Worm (Caenorhabditis elegans): ENCODE data around the gene dcar-1.
A peak's percentile ranks its signal among the peaks of the same experiment; 100 is the strongest.

The dcar-1 gene

ce11 chrV:17888939-17889338, 21.2 kb upstream of the dcar-1 start, which contains the start of gene C06H5.6:
C06H5.6 (minus strand) TSS chrV:17888984.
- TF ChIP-seq daf-16 (GFP tag; optimal IDR thresholded peaks at IDR 0.05) (no peak), daf-16 (tag; optimal IDR thresholded peaks at IDR 0.05) (peak; percentile 37), ceh-82 (tag; optimal IDR thresholded peaks at IDR 0.05) (no peak), gei-8 (GFP tag; optimal IDR thresholded peaks at IDR 0.05) (no peak), nhr-237 (tag; optimal IDR thresholded peaks at IDR 0.05) (no peak), pqm-1 (tag; optimal IDR thresholded peaks at IDR 0.05) (peak; percentile 67), duxl-1 (tag; optimal IDR thresholded peaks at IDR 0.05; ENCODE audit: poor library complexity) (no peak), ceh-28 (tag; optimal IDR thresholded peaks at IDR 0.05) (no peak), spr-1 (tag; optimal IDR thresholded peaks at IDR 0.05) (no peak), zag-1 (tag; optimal IDR thresholded peaks at IDR 0.05) (no peak), php-3 (GFP tag; IDR thresholded peaks at IDR 0.05) (peak; percentile 67), hlh-11 (tag; optimal IDR thresholded peaks at IDR 0.05) (peak; percentile 24), nhr-28 (tag; optimal IDR thresholded peaks at IDR 0.05) (peak; percentile 70), dve-1 (tag; optimal IDR thresholded peaks at IDR 0.05; ENCODE audit: insufficient read depth) (peak; percentile 59), lir-3 (tag; optimal IDR thresholded peaks at IDR 0.05) (no peak), dmd-6 (GFP tag; IDR thresholded peaks at IDR 0.05) (peak; percentile 64), madf-9 (GFP tag; conservative IDR thresholded peaks at IDR 0.05) (no peak)

ce11 chrV:17891317-17891716, 18.8 kb upstream of the dcar-1 start:
- TF ChIP-seq F26F4.8 (GFP tag; conservative IDR thresholded peaks at IDR 0.05) = no peak
- no peak for TF ChIP-seq nhr-102 (tag; optimal IDR thresholded peaks at IDR 0.05)
- no peak for TF ChIP-seq ztf-11 (tag; optimal IDR thresholded peaks at IDR 0.05)
- TF ChIP-seq F37D6.2 (tag; optimal IDR thresholded peaks at IDR 0.05) = no peak
- no peak for TF ChIP-seq skn-1 (tag; optimal IDR thresholded peaks at IDR 0.05)
- no peak for TF ChIP-seq hmg-1.1 (GFP tag; IDR thresholded peaks at IDR 0.05)
- TF ChIP-seq nhr-10 (tag; optimal IDR thresholded peaks at IDR 0.05) = no peak
- no peak for TF ChIP-seq saeg-2 (GFP tag; IDR thresholded peaks at IDR 0.05)
- TF ChIP-seq mep-1 (tag; optimal IDR thresholded peaks at IDR 0.05) = no peak
- no peak for TF ChIP-seq arid-1 (GFP tag; conservative IDR thresholded peaks at IDR 0.05)
- no peak for TF ChIP-seq mdl-1 (tag; optimal IDR thresholded peaks at IDR 0.05)
- TF ChIP-seq nhr-11 (tag; optimal IDR thresholded peaks at IDR 0.05) = no peak
- TF ChIP-seq jun-1 (tag; optimal IDR thresholded peaks at IDR 0.05) = no peak
- no peak for TF ChIP-seq zfp-3 (GFP tag; conservative IDR thresholded peaks at IDR 0.05)
- no peak for TF ChIP-seq dmd-9 (GFP tag; IDR thresholded peaks at IDR 0.05)
- no peak for TF ChIP-seq ceh-62 (tag; optimal IDR thresholded peaks at IDR 0.05)
- peak; percentile 43 for TF ChIP-seq pqm-1 (tag; optimal IDR thresholded peaks at IDR 0.05)
- no peak for TF ChIP-seq mes-2 (tag; optimal IDR thresholded peaks at IDR 0.05; ENCODE audit: poor library complexity, severe bottlenecking)
- TF ChIP-seq nhr-76 (tag; optimal IDR thresholded peaks at IDR 0.05) = no peak
- no peak for TF ChIP-seq F10B5.3 (tag; optimal IDR thresholded peaks at IDR 0.05)
- no peak for TF ChIP-seq lin-29 (GFP tag; IDR thresholded peaks at IDR 0.05)
- TF ChIP-seq vab-7 (GFP tag; IDR thresholded peaks at IDR 0.05) = no peak
- TF ChIP-seq ZK546.5 (tag; optimal IDR thresholded peaks at IDR 0.05) = no peak
- TF ChIP-seq daf-12 (tag; optimal IDR thresholded peaks at IDR 0.05) = no peak
- TF ChIP-seq mdt-29 (GFP tag; IDR thresholded peaks at IDR 0.05) = no peak
- no peak for TF ChIP-seq cey-2 (tag; optimal IDR thresholded peaks at IDR 0.05; ENCODE audit: borderline replicate concordance, insufficient read depth)
- no peak for TF ChIP-seq dpl-1 (GFP tag; optimal IDR thresholded peaks at IDR 0.05)
- TF ChIP-seq hlh-30 (tag; optimal IDR thresholded peaks at IDR 0.05; ENCODE audit: insufficient read depth) = no peak
- no peak for TF ChIP-seq ceh-44 (GFP tag; IDR thresholded peaks at IDR 0.05)
- TF ChIP-seq ceh-20 (GFP tag; IDR thresholded peaks at IDR 0.05) = peak; percentile 49; the same call in 1 of the 2 replicates
- TF ChIP-seq ces-1 (GFP tag; optimal IDR thresholded peaks at IDR 0.05) = no peak
- TF ChIP-seq lir-3 (tag; optimal IDR thresholded peaks at IDR 0.05) = no peak
- TF ChIP-seq unc-62 (GFP tag; optimal IDR thresholded peaks at IDR 0.05 in 1 of 2) = peak in 1 of 2 experiments; percentile 31
- TF ChIP-seq unc-62 (tag; optimal IDR thresholded peaks at IDR 0.05) = no peak
- peak; percentile 44 for TF ChIP-seq dmd-6 (GFP tag; IDR thresholded peaks at IDR 0.05)
- peak; percentile 96 for TF ChIP-seq php-3 (GFP tag; IDR thresholded peaks at IDR 0.05)
- TF ChIP-seq ZK337.2 (GFP tag; IDR thresholded peaks at IDR 0.05) = no peak
- TF ChIP-seq ceh-32 (tag; optimal IDR thresholded peaks at IDR 0.05; ENCODE audit: poor library complexity) = no peak
